Fruit fly (Drosophila melanogaster) whole organism, wandering third instar larva: ENCODE data around the gene CG5280.

Experiments used
- CG9705 ChIP-seq: fragments of 200-800 bp; sonication (Bioruptor generic); optimal IDR thresholded peaks from 2 replicates; lab custom pipeline; 2018; ENCODE audit warnings: missing biosample characterization, mild to moderate bottlenecking, missing genetic modification characterization
- CrebA ChIP-seq: fragments of 200-800 bp; sonication (Bioruptor generic); optimal IDR thresholded peaks from 2 replicates; lab custom pipeline; 2016; ENCODE audit warnings: missing biosample characterization, mild to moderate bottlenecking, missing genetic modification characterization, borderline replicate concordance
- Dfd ChIP-seq: fragments of >200 bp; optimal IDR thresholded peaks from 2 replicates; lab custom pipeline; 2017; ENCODE audit warnings: missing biosample characterization, missing genetic modification characterization
- GATAd ChIP-seq: sonication (Bioruptor generic); optimal IDR thresholded peaks from 2 replicates; lab custom pipeline; 2016; ENCODE audit warnings: missing biosample characterization, missing genetic modification characterization
- HLH106 ChIP-seq: fragments of 200-800 bp; optimal IDR thresholded peaks from 3 replicates; lab custom pipeline; 2019; ENCODE audit warnings: missing biosample characterization, mild to moderate bottlenecking, missing genetic modification characterization, moderate library complexity
- Hnf4 ChIP-seq: fragments of 200-800 bp; sonication (Bioruptor generic); optimal IDR thresholded peaks from 2 replicates; lab custom pipeline; 2016; ENCODE audit warnings: missing biosample characterization, mild to moderate bottlenecking, missing genetic modification characterization
- Mio ChIP-seq: sonication (Bioruptor generic); optimal IDR thresholded peaks from 2 replicates; lab custom pipeline; 2016; ENCODE audit warnings: missing biosample characterization, missing genetic modification characterization
- N ChIP-seq: fragments of >200 bp; optimal IDR thresholded peaks from 2 replicates; lab custom pipeline; 2018; ENCODE audit warnings: missing biosample characterization, missing external identifiers, missing genetic modification characterization
- OdsH ChIP-seq: fragments of 200-800 bp; sonication (Bioruptor generic); optimal IDR thresholded peaks from 2 replicates; lab custom pipeline; 2016; ENCODE audit warnings: missing biosample characterization, mild to moderate bottlenecking, missing genetic modification characterization
- Rel ChIP-seq, 2 experiments: fragments of 200-800 bp; sonication (Bioruptor generic) in 1 of 2; optimal IDR thresholded peaks; 2 replicates in 1 of 2; 3 replicates in 1 of 2; lab custom pipeline; 2016 to 2019; ENCODE audit warnings: mild to moderate bottlenecking in 2 of 2, missing biosample characterization in 2 of 2, missing genetic modification characterization in 2 of 2, moderate library complexity in 1 of 2
- Sp1 ChIP-seq: fragments of 200-800 bp; sonication (Bioruptor generic); optimal IDR thresholded peaks from 3 replicates; lab custom pipeline; 2019; ENCODE audit warnings: missing biosample characterization, mild to moderate bottlenecking, missing genetic modification characterization, moderate library complexity
- Vsx2 ChIP-seq: fragments of 200-300, 225-300 bp; sonication (Bioruptor generic); optimal IDR thresholded peaks from 2 replicates; lab custom pipeline; 2018; ENCODE audit warnings: missing biosample characterization, missing genetic modification characterization; ENCODE audit not compliant: partially characterized antibody
- br ChIP-seq: fragments of 200-800 bp; sonication (Bioruptor generic); optimal IDR thresholded peaks from 2 replicates; lab custom pipeline; 2016; ENCODE audit warnings: missing biosample characterization, missing genetic modification characterization
- dl ChIP-seq, 2 experiments: fragments of 175-275, 200-275 bp in 1 of 2; fragments of 200-275 bp in 1 of 2; sonication (Bioruptor generic); optimal IDR thresholded peaks; lab custom pipeline; 2018; ENCODE audit warnings: mild to moderate bottlenecking in 2 of 2, missing biosample characterization in 2 of 2, missing genetic modification characterization in 2 of 2, moderate library complexity in 2 of 2; ENCODE audit not compliant: partially characterized antibody in 2 of 2, insufficient read depth in 1 of 2
- dmrt93B ChIP-seq: fragments of 200-800 bp; sonication (Bioruptor generic); optimal IDR thresholded peaks from 2 replicates; lab custom pipeline; 2018; ENCODE audit warnings: missing biosample characterization, mild to moderate bottlenecking, missing genetic modification characterization
- dsf ChIP-seq: sonication (Bioruptor generic); optimal IDR thresholded peaks from 2 replicates; lab custom pipeline; 2016; ENCODE audit warnings: missing biosample characterization, missing genetic modification characterization, borderline replicate concordance
- h ChIP-seq: fragments of 200-800 bp; sonication (Bioruptor generic); optimal IDR thresholded peaks from 3 replicates; lab custom pipeline; 2016; ENCODE audit warnings: missing biosample characterization, mild to moderate bottlenecking, missing genetic modification characterization
- jim ChIP-seq: fragments of 175-275, 200-325 bp; sonication (Bioruptor generic); optimal IDR thresholded peaks from 2 replicates; lab custom pipeline; 2016; ENCODE audit warnings: missing biosample characterization, mild to moderate bottlenecking, missing genetic modification characterization
- lola ChIP-seq: fragments of >200 bp; optimal IDR thresholded peaks from 2 replicates; lab custom pipeline; 2017; ENCODE audit warnings: missing biosample characterization, missing genetic modification characterization
- pan ChIP-seq: fragments of >200 bp; optimal IDR thresholded peaks from 2 replicates; lab custom pipeline; 2017
- psq ChIP-seq: fragments of 200-800 bp; sonication (Bioruptor generic); optimal IDR thresholded peaks from 3 replicates; lab custom pipeline; 2017; ENCODE audit warnings: missing biosample characterization, mild to moderate bottlenecking, missing genetic modification characterization, moderate library complexity
- sage ChIP-seq: fragments of 200-800 bp; sonication (Bioruptor generic); optimal IDR thresholded peaks from 2 replicates; lab custom pipeline; 2016; ENCODE audit warnings: missing biosample characterization, mild to moderate bottlenecking, missing genetic modification characterization
- sv ChIP-seq: fragments of 200-800 bp; sonication (Bioruptor generic); optimal IDR thresholded peaks from 3 replicates; lab custom pipeline; 2016; ENCODE audit warnings: missing biosample characterization, missing genetic modification characterization
- tai ChIP-seq: sonication (Bioruptor generic); optimal IDR thresholded peaks from 2 replicates; lab custom pipeline; 2016; ENCODE audit warnings: missing biosample characterization, missing genetic modification characterization
- usp ChIP-seq: fragments of >200 bp; optimal IDR thresholded peaks from 2 replicates; lab custom pipeline; 2017; ENCODE audit warnings: missing biosample characterization, missing genetic modification characterization
- woc ChIP-seq: sonication (Bioruptor generic); optimal IDR thresholded peaks from 2 replicates; lab custom pipeline; 2016; ENCODE audit warnings: missing biosample characterization, mild to moderate bottlenecking, missing genetic modification characterization

CG5280 gene

DNA sequence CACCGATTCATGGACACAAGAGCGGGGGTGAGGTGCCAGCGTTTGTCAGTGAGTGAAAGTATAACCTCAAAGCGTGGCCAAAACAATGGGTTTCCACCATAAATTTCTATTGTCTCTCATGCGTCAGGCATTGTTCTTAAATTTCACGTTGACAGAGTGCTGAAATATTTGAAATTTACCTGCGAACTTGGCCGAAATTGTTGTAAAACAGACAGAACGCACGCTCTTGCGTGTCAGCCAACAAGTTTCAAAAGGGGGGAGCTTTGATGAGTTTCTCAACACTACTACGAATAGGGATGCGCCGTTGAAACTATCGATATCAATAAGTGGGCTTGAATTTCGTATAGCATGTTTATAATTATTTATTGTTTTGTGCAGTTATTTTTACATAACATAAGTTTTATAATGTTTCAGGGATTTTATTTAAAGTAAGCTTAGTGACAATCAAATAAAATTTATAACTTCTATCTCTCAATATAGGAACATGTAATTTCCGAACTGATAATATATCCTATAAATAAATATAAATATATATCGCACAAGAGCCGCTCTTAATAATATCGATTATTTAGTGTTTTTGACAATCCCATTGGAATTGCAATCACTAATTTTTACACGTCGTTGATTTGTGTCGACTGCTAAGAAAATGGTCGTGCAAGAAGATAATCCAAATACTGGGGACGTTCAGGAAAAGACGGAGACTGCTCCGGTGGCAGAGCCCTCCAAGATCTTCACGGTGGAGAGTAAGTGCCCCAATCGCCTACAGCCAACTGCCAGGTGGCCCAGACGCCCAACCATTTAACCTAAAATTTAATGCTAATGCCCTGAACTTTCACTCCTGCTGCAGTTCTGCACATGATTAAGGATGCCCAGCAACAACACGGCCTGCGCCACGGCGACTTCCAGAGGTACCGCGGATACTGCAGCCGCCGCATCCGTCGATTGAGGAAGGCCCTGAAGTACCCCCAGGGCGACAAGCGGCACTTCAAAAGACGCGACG, 15.2 kb downstream of the CG5280 start, which contains the start of the genes pix and Srp68 (continued):
- no peak for TF ChIP-seq dsf (GFP tag; lab: Kevin White, UChicago)

DNA sequence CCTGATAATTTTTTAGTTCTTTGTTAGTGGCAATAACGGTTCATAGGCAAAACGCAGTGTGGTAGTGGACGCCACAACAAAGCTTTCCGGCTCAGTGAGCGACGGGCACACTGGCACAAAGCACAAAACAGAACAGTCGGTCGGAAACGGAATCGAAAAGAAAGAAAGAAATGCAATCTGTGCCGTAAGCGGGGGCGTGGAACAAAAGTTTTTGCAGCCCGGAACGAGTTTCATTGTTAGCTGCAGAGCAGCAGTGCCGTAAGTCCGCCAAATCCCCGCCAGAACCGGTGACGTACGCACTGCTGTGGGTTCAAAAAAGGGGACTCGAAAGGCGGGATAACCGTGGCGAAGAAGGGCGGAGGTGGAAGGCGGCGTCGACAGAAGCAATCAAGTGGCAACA, 21.6 kb downstream of the CG5280 start, which contains the start of gene CG5026:
CG5026 (plus strand) TSS at position 92 of the 400 bp plus-strand sequence.
- TF ChIP-seq psq (GFP tag; lab: Kevin White, UChicago) (peak; percentile 93), h (GFP tag; lab: Kevin White, UChicago) (no peak), CrebA (no peak), Hnf4 (GFP tag; lab: Kevin White, UChicago) (no peak), Rel (GFP tag; optimal IDR thresholded peaks at IDR 0.05; lab: Kevin White, UChicago) (no peak), Rel (tag; optimal IDR thresholded peaks at IDR 0.05; lab: Kevin White, UChicago) (peak; percentile 76), OdsH (peak; percentile 3), lola (GFP tag; lab: Kevin White, UChicago) (no peak)
- TF ChIP-seq, all 38 proteins: peak for 3

DNA sequence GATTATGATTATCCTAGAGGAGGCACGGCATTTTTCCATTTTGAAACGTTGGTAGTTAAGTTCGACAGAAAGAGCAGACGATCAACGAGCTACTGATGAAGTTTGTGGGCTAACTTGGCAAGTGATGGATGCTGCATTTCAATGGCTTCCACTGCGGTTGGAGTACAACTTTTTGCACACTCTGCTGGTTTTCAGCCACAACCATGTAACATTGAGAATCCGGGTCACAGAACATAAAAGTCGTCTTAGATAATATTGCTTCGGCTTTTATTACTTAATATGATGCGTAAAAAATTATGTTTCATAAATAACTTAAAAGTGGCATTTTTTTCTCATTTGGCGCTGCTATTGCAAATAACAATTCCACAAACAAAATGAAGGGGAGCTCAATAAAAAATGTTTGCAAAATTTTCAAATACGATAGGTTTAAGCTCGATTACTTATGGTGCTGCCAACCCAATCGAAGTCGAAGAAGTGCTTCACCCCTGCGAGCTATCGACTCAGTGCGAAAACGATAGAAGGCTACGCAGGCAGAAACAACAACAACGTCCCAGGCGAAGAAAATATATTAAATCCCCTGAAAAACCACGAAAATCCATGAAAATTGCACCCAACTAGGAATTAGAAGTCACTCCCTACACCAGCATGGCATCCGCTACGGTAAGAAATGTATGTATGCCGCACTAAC, 23.6 kb downstream of the CG5280 start, which contains the start of the genes CG5653 and CG5021:
CG5653 (minus strand) TSS at position 51 of the 688 bp plus-strand sequence.
CG5021 (plus strand) TSS at position 506 of the 688 bp plus-strand sequence.
- TF ChIP-seq lola (GFP tag; lab: Kevin White, UChicago) (no peak), Hnf4 (GFP tag; lab: Kevin White, UChicago) (no peak), Vsx2 (GFP tag; lab: Kevin White, UChicago) (no peak), br (no peak), CG9705 (GFP tag; lab: Kevin White, UChicago) (no peak), dmrt93B (GFP tag; lab: Kevin White, UChicago) (no peak), Rel (GFP tag; optimal IDR thresholded peaks at IDR 0.05; lab: Kevin White, UChicago) (no peak), Rel (tag; optimal IDR thresholded peaks at IDR 0.05; lab: Kevin White, UChicago) (peak; percentile 79), Dfd (GFP tag; lab: Kevin White, UChicago) (no peak)

DNA sequence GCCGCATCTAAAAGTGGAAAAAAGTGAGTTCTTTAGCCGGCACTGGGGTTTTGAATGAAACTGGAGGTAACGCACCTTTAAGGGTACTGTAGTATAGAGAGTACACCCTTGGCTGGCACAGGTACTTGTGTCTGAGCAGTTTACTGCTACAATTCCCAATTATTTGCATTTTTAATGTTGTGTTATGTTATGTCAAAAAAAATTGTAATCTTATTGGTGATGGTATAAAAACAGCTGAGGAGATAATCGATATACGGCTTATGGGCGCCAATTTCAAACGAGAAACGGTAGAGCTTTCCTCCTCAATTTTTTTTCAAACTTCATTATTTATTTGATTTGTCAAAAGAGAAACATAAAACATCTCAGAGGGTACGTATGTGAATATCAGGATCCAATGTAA, 25.6 kb downstream of the CG5280 start, which contains the start of gene ValRS-m:
ValRS-m (minus strand) TSS at position 312 of the 400 bp plus-strand sequence.
- TF ChIP-seq CrebA (no peak), Vsx2 (GFP tag; lab: Kevin White, UChicago) (no peak), h (GFP tag; lab: Kevin White, UChicago) (no peak)

DNA sequence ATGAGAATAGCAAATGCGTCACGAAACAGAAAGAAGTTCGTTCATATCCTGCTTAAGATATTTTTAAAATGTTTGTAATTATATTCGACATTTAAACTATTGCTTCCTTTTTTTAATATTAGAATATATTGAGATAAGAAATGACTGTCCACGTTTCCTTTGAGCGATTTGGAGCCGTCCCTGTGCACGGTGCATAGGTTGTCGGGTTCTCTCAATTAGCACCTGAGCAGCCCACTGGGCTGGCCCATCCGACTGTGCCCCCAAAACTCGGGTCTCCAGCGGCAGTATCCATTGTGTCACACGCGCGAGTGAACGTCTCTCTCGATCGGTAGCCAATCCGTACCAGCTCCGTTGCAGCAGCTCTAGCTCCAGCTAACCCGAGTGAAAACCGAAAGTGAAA, 31.5 kb downstream of the CG5280 start, which contains the start of gene CG13313:
CG13313 (plus strand) TSS at position 301 of the 400 bp plus-strand sequence.
- no peak for TF ChIP-seq Mio (GFP tag; lab: Kevin White, UChicago)
- no peak for TF ChIP-seq lola (GFP tag; lab: Kevin White, UChicago)
- no peak for TF ChIP-seq tai (GFP tag; lab: Kevin White, UChicago)
- TF ChIP-seq N (GFP tag; lab: Kevin White, UChicago), result no peak
- TF ChIP-seq OdsH, result no peak
- no peak for TF ChIP-seq woc (GFP tag; lab: Kevin White, UChicago)
- TF ChIP-seq, all 38 proteins: peak for 0

DNA sequence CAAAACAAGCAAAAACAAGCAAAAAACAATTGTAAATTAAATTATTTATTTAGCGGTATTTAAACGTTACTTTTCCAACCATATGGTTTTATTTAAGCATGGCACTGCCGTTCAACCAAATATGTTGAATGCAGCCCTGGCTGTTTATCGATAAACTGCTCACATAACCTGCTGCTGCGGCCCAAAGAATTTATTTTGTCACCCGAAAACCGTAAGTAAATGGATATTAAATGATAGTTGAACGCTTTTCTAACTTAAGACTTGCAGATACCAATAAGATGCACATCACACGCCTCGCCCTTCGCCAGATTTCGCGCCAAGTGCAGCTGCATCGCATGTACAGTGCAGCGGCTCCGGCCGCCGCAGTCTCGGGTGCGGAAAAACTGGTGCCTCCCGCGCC, 33.4 kb downstream of the CG5280 start, which contains the start of gene mRpL12:
mRpL12 (plus strand) TSS at position 123 of the 400 bp plus-strand sequence.
- no peak for TF ChIP-seq Sp1 (GFP tag; lab: Kevin White, UChicago)
- TF ChIP-seq HLH106 (tag; lab: Kevin White, UChicago), result no peak
- TF ChIP-seq pan (lab: Kevin White, UChicago), result no peak
- TF ChIP-seq usp (GFP tag; lab: Kevin White, UChicago), result no peak
- no peak for TF ChIP-seq lola (GFP tag; lab: Kevin White, UChicago)
- TF ChIP-seq dl (GFP tag; optimal IDR thresholded peaks at IDR 0.05; lab: Kevin White, UChicago; ENCODE audit: insufficient read depth in 1 of 2, partially characterized antibody in 2 of 2), result no peak
- TF ChIP-seq sv (GFP tag; lab: Kevin White, UChicago), result no peak
- TF ChIP-seq GATAd (GFP tag; lab: Kevin White, UChicago), result no peak
- no peak for TF ChIP-seq N (GFP tag; lab: Kevin White, UChicago)
- TF ChIP-seq Dfd (GFP tag; lab: Kevin White, UChicago), result no peak
- TF ChIP-seq sage (GFP tag; lab: Kevin White, UChicago), result no peak
- no peak for TF ChIP-seq jim
